Worm (Caenorhabditis elegans): ENCODE results near the gene grl-26.

- TF ChIP-seq tbx-37 (GFP tag; conservative IDR thresholded peaks at IDR 0.05), result no peak
- no peak for TF ChIP-seq ceh-36 (tag; optimal IDR thresholded peaks at IDR 0.05)
- TF ChIP-seq F13C5.2 (tag; optimal IDR thresholded peaks at IDR 0.05), result no peak
- TF ChIP-seq aly-1 (tag; optimal IDR thresholded peaks at IDR 0.05), result no peak
- no peak for TF ChIP-seq ama-1 (optimal IDR thresholded peaks at IDR 0.05)
These were observed 44.3 kb downstream of the grl-26 start for ce11 chrIV:278284-278683.

All from whole organism, early embryonic.